Worm (Caenorhabditis elegans): ENCODE data around the gene sre-37.
"Not testable (repeated sequence)": the region's sequence is repeated elsewhere in the genome, so short reads cannot be mapped to it uniquely, and the experiment has no call there.

Gene sre-37

DNA sequence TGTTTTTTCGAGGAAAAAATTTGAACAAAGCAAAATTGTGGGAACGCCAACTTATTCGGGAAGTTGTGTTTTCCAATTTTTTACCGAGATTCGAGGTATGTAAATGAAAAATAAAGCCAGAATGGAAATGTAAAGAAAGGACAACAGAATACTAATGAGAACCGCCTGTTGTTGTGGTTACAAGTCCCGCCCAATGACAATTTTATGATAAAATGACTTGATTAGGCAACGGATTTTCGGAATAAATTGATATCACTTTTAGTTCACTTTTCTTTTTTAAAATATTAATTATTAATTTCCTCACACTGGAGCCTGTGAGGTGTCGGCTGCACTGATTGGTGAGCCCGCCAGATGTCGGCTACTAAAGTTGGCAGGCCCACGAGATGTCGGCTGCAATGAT, 33.3 kb upstream of the sre-37 start, which contains the start of gene dct-12:
Gene dct-12, minus strand, starts transcription at position 101 of the 400 bp plus-strand sequence.
- TF ChIP-seq drap-1 (GFP tag; optimal IDR thresholded peaks at IDR 0.05): no peak
- no peak for TF ChIP-seq flh-1 (GFP tag; optimal IDR thresholded peaks at IDR 0.05)
- TF ChIP-seq unc-62 (GFP tag; optimal IDR thresholded peaks at IDR 0.05): no peak
- TF ChIP-seq unc-39 (tag; optimal IDR thresholded peaks at IDR 0.05): no peak
- TF ChIP-seq snpc-4 (tag; optimal IDR thresholded peaks at IDR 0.05): no peak
- no peak for TF ChIP-seq unc-120 (tag; optimal IDR thresholded peaks at IDR 0.05; ENCODE audit: poor library complexity, severe bottlenecking)
- no peak for TF ChIP-seq mep-1 (tag; optimal IDR thresholded peaks at IDR 0.05)
- no peak for TF ChIP-seq cnd-1 (tag; optimal IDR thresholded peaks at IDR 0.05)
- TF ChIP-seq lsy-2 (tag; optimal IDR thresholded peaks at IDR 0.05): no peak
- no peak for TF ChIP-seq sptf-1 (tag; optimal IDR thresholded peaks at IDR 0.05)
- no peak for TF ChIP-seq nhr-237 (tag; optimal IDR thresholded peaks at IDR 0.05)

ce11 chrII:12435202-12435872, 30.3 kb upstream of the sre-37 start:
- TF ChIP-seq ces-1 (GFP tag; optimal IDR thresholded peaks at IDR 0.05) (no peak), lin-32 (GFP tag; optimal IDR thresholded peaks at IDR 0.05) (no peak), ceh-43 (GFP tag; optimal IDR thresholded peaks at IDR 0.05) (no peak), hlh-1 (tag; optimal IDR thresholded peaks at IDR 0.05) (no peak), unc-120 (tag; optimal IDR thresholded peaks at IDR 0.05; ENCODE audit: poor library complexity, severe bottlenecking) (no peak), unc-62 (GFP tag; optimal IDR thresholded peaks at IDR 0.05) (no peak), ceh-83 (GFP tag; optimal IDR thresholded peaks at IDR 0.05) (no peak), tbx-8 (GFP tag; optimal IDR thresholded peaks at IDR 0.05) (no peak), bed-3 (GFP tag; optimal IDR thresholded peaks at IDR 0.05) (no peak), elt-1 (tag; optimal IDR thresholded peaks at IDR 0.05; ENCODE audit: borderline replicate concordance, insufficient read depth) (no peak), nhr-76 (tag; optimal IDR thresholded peaks at IDR 0.05) (no peak), flh-1 (GFP tag; optimal IDR thresholded peaks at IDR 0.05) (no peak), snpc-4 (tag; optimal IDR thresholded peaks at IDR 0.05) (no peak), lsy-2 (tag; optimal IDR thresholded peaks at IDR 0.05) (no peak), blmp-1 (tag; optimal IDR thresholded peaks at IDR 0.05) (no peak), nhr-12 (tag; optimal IDR thresholded peaks at IDR 0.05) (no peak), ceh-39 (tag; optimal IDR thresholded peaks at IDR 0.05) (no peak), unc-39 (tag; optimal IDR thresholded peaks at IDR 0.05) (no peak), lin-13 (tag; optimal IDR thresholded peaks at IDR 0.05) (no peak), elt-3 (tag; optimal IDR thresholded peaks at IDR 0.05) (no peak)

DNA sequence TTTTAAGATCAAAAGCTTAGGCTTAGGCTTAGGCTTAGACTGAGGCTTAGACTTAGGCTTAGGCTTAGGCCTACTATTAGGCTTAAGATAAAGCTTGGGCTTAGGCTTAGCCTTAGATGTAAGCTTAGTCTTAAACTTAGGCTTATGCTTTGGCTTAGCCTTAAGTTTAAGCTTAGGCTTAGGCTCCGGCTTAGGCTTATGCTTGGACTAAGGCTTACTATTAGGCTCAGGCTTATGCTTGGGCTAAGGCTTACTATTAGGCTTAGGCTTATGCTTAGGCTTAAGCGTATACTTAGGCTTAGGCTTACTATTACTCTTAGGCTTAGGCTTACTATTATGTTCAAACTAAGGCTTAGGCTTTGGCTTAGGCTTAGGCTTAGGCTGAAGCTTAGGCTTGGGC, 28.9 kb upstream of the sre-37 start:
- TF ChIP-seq ham-2 (GFP tag; optimal IDR thresholded peaks at IDR 0.05) (peak; percentile 65), nhr-2 (tag; optimal IDR thresholded peaks at IDR 0.05) (no peak)

- TF ChIP-seq nhr-2 (tag; optimal IDR thresholded peaks at IDR 0.05): no peak
- TF ChIP-seq unc-39 (tag; optimal IDR thresholded peaks at IDR 0.05): no peak
- no peak for TF ChIP-seq cnd-1 (tag; optimal IDR thresholded peaks at IDR 0.05)
- no peak for TF ChIP-seq bed-3 (GFP tag; optimal IDR thresholded peaks at IDR 0.05)
- no peak for TF ChIP-seq nhr-12 (tag; optimal IDR thresholded peaks at IDR 0.05)
- no peak for TF ChIP-seq elt-3 (tag; optimal IDR thresholded peaks at IDR 0.05)
- TF ChIP-seq ceh-43 (GFP tag; optimal IDR thresholded peaks at IDR 0.05): no peak
- no peak for TF ChIP-seq drap-1 (GFP tag; optimal IDR thresholded peaks at IDR 0.05)
- TF ChIP-seq nhr-28 (tag; optimal IDR thresholded peaks at IDR 0.05): no peak
- no peak for TF ChIP-seq ztf-11 (tag; optimal IDR thresholded peaks at IDR 0.05)
- no peak for TF ChIP-seq nhr-237 (tag; optimal IDR thresholded peaks at IDR 0.05)
- TF ChIP-seq flh-1 (GFP tag; optimal IDR thresholded peaks at IDR 0.05): no peak
- no peak for TF ChIP-seq hlh-1 (tag; optimal IDR thresholded peaks at IDR 0.05)
Observed at ce11 chrII:12438441-12438840, 27.2 kb upstream of the sre-37 start, which contains the start of gene Y57A10C.9. Gene Y57A10C.9, minus strand, starts transcription at chrII:12438541.

DNA sequence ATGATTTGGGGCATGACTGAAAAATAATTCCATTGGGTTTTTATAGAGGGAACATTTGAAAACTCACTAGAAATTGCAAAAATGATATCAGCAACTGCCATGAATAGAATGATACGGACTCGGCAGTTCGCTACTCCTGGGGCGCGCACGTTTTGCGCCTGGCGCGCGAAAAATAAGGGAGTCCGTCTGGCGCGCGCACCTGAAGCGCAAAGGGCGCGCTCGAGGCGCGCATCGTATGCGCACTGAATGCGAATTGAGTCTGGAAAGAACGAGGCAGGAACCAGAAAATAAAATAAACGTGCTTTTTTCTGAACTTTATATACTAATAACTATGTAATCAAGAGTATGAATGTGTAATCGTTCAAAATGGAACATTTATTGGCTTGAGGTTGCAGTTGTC, 24.5 kb upstream of the sre-37 start, which contains the start of gene Y57A10C.10:
Gene Y57A10C.10, minus strand, starts transcription at position 101 of the 400 bp plus-strand sequence.
- TF ChIP-seq sem-2 (GFP tag; optimal IDR thresholded peaks at IDR 0.05); flh-1 (GFP tag; optimal IDR thresholded peaks at IDR 0.05); snpc-4 (tag; optimal IDR thresholded peaks at IDR 0.05): not testable (repeated sequence)

Data from whole organism, mixed stage, embryonic.